Worm (Caenorhabditis elegans) whole organism, mixed stage, embryonic: Measurements from ENCODE around the gene T24B8.3.

ENCODE experiments used
- elt-1 ChIP-seq: sonication (generic microtip); optimal IDR thresholded peaks from 2 replicates; lab custom pipeline; 2017; ENCODE audit warnings: missing genetic modification characterization, mild to moderate bottlenecking, missing compliant biosample characterization, antibody characterized with exemption, moderate library complexity, borderline replicate concordance; ENCODE audit not compliant: insufficient read depth
- nhr-237 ChIP-seq: fragments of 150-350 bp; optimal IDR thresholded peaks from 2 replicates; lab custom pipeline; 2014; ENCODE audit warnings: missing biosample characterization, missing genetic modification characterization
- nhr-76 ChIP-seq: sonication (generic microtip); optimal IDR thresholded peaks from 2 replicates; lab custom pipeline; 2017; ENCODE audit warnings: missing biosample characterization, missing genetic modification characterization
- sem-2 ChIP-seq: fragments of 200-800 bp; sonication (Bioruptor generic); optimal IDR thresholded peaks from 2 replicates; lab custom pipeline; 2018; ENCODE audit warnings: mild to moderate bottlenecking, missing genetic modification characterization, missing compliant biosample characterization
- unc-62 ChIP-seq: fragments of 150-350 bp; optimal IDR thresholded peaks from 2 replicates; lab custom pipeline; 2014; ENCODE audit warnings: missing biosample characterization, missing genetic modification reagents, missing genetic modification characterization

DNA sequence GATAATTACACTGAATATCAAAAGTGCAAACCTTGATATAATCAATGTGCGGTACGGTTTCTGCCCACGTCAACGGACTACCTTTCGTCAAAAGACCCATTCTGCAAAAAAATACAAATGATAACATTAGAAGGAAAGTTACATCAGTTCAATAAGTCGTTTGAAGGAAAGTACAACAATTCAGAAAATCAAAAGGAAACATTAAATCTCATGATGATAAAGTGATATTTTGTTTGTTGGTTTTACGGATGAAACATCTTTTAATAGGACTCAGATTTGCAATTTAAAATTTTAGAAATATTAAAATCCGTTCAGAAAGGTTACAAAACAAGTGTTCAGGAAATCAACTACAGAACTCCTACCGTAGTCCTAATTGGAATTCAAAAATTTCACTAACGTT, 22.7 kb downstream of the T24B8.3 start, which contains the start of gene gcs-1:
- TF ChIP-seq nhr-237 (no peak), elt-1 (tag; lab: Kevin White, UChicago) (no peak), unc-62 (GFP tag; lab: Kevin White, UChicago) (no peak), sem-2 (GFP tag; lab: Kevin White, UChicago) (no peak), nhr-76 (no peak)
